Fruit fly (Drosophila melanogaster): ENCODE measurements around the gene by.

The by gene

dm6 chr3R:9493627-9494626 is 38.9 kb downstream of the by start, which contains the start of gene CG16779 (continued):
- TF ChIP-seq cwo (GFP tag; optimal IDR thresholded peaks at IDR 0.05), result peak; percentile 100
- no peak for TF ChIP-seq ap (GFP tag; IDR thresholded peaks at IDR 0.05)
- peak; percentile 36; the same call in 1 of the 2 replicates for TF ChIP-seq CG4404 (GFP tag; IDR thresholded peaks at IDR 0.05)
- no peak for TF ChIP-seq Dad (GFP tag; optimal IDR thresholded peaks at IDR 0.05)
- TF ChIP-seq Bgb (GFP tag; IDR thresholded peaks at IDR 0.05; ENCODE audit: partially characterized antibody), result peak; percentile 20; the same call in 1 of the 2 replicates
- TF ChIP-seq CG1792 (GFP tag; optimal IDR thresholded peaks at IDR 0.05), result no peak
- peak; percentile 13 for TF ChIP-seq CG15514 (GFP tag; optimal IDR thresholded peaks at IDR 0.05)
- peak; percentile 29 for TF ChIP-seq Hsf (GFP tag; optimal IDR thresholded peaks at IDR 0.05)
- TF ChIP-seq CG30431 (GFP tag; optimal IDR thresholded peaks at IDR 0.05), result peak; percentile 43
- TF ChIP-seq sqz (GFP tag; optimal IDR thresholded peaks at IDR 0.05), result no peak
- peak; percentile 60 for TF ChIP-seq Ptx1 (GFP tag; IDR thresholded peaks at IDR 0.05)
- no peak for TF ChIP-seq Bdp1 (GFP tag; optimal IDR thresholded peaks at IDR 0.05)
- no peak for TF ChIP-seq fd64A (GFP tag; optimal IDR thresholded peaks at IDR 0.05)
- TF ChIP-seq CG34422 (GFP tag; IDR thresholded peaks at IDR 0.05), result no peak
- no peak for TF ChIP-seq peb (GFP tag; IDR thresholded peaks at IDR 0.05)
- peak; percentile 24 for TF ChIP-seq bab2 (GFP tag; optimal IDR thresholded peaks at IDR 0.05)
- peak; percentile 66 for TF ChIP-seq CG18262 (tag; optimal IDR thresholded peaks at IDR 0.05)
- TF ChIP-seq sr (GFP tag; IDR thresholded peaks at IDR 0.05), result no peak
- TF ChIP-seq E2f2 (GFP tag; IDR thresholded peaks at IDR 0.05), result peak; percentile 95
- TF ChIP-seq MESR4 (GFP tag; optimal IDR thresholded peaks at IDR 0.05), result no peak
- TF ChIP-seq Ravus (GFP tag; IDR thresholded peaks at IDR 0.05), result no peak
- TF ChIP-seq lbe (GFP tag; optimal IDR thresholded peaks at IDR 0.05), result no peak
- 0 out of 3 replicates have a peak, but pooled peaks have one; percentile 6 for TF ChIP-seq CG11093 (GFP tag; IDR thresholded peaks at IDR 0.05)
- no peak for TF ChIP-seq CG10366 (GFP tag; IDR thresholded peaks at IDR 0.05)
- TF ChIP-seq CG17802 (tag; optimal IDR thresholded peaks at IDR 0.05), result no peak
- peak; percentile 10; the same call in 1 of the 2 replicates for TF ChIP-seq chm (GFP tag; IDR thresholded peaks at IDR 0.05)
- no peak for TF ChIP-seq pan (optimal IDR thresholded peaks at IDR 0.05)
- no peak for TF ChIP-seq pan (GFP tag; optimal IDR thresholded peaks at IDR 0.05 in 1 of 2, IDR thresholded peaks at IDR 0.05 in 1 of 2)
- TF ChIP-seq CG11560 (tag; IDR thresholded peaks at IDR 0.05), result no peak
- peak; percentile 50 for TF ChIP-seq CG14710 (tag; optimal IDR thresholded peaks at IDR 0.05)
- no peak for TF ChIP-seq CG14965 (GFP tag; optimal IDR thresholded peaks at IDR 0.05; ENCODE audit: borderline replicate concordance)
- peak; percentile 69 for TF ChIP-seq Med (GFP tag)
- no peak for TF ChIP-seq CG30020 (tag; optimal IDR thresholded peaks at IDR 0.05)
- TF ChIP-seq gcm (GFP tag; optimal IDR thresholded peaks at IDR 0.05), result no peak
- peak; percentile 36 for TF ChIP-seq CG12391 (tag; optimal IDR thresholded peaks at IDR 0.05)
- peak; percentile 9 for TF ChIP-seq pnt (GFP tag; optimal IDR thresholded peaks at IDR 0.05)
- peak; percentile 62 to 63 for TF ChIP-seq Trl (optimal IDR thresholded peaks at IDR 0.05)
- no peak for TF ChIP-seq Trl (GFP tag; optimal IDR thresholded peaks at IDR 0.05)
- TF ChIP-seq az2 (GFP tag; optimal IDR thresholded peaks at IDR 0.05), result peak; percentile 59
- no peak for TF ChIP-seq CG7372 (GFP tag; IDR thresholded peaks at IDR 0.05)
- no peak for TF ChIP-seq Lim3 (GFP tag; IDR thresholded peaks at IDR 0.05)
- peak; percentile 7 for TF ChIP-seq CG9817 (tag; optimal IDR thresholded peaks at IDR 0.05)
- TF ChIP-seq CG34224 (GFP tag; IDR thresholded peaks at IDR 0.05; ENCODE audit: partially characterized antibody), result 0 out of 3 replicates have a peak, but pooled peaks have one; percentile 24
- no peak for TF ChIP-seq Poxn (GFP tag; IDR thresholded peaks at IDR 0.05)
- peak; percentile 46 for TF ChIP-seq CG16815 (GFP tag; optimal IDR thresholded peaks at IDR 0.05)
- no peak for TF ChIP-seq Dfd (GFP tag; optimal IDR thresholded peaks at IDR 0.05)
- TF ChIP-seq CG7987 (GFP tag; optimal IDR thresholded peaks at IDR 0.05), result peak; percentile 96
- TF ChIP-seq ftz-f1 (GFP tag; optimal IDR thresholded peaks at IDR 0.05), result peak; percentile 33
- TF ChIP-seq ranshi (GFP tag; IDR thresholded peaks at IDR 0.05), result 0 out of 2 replicates have a peak, but pooled peaks have one; percentile 19
